Fruit fly (Drosophila melanogaster) whole organism, embryonic: ENCODE measurements around the gene CG34258.

Experiments
- Bgb ChIP-seq: fragments of 200-800 bp; sonication (Bioruptor generic); IDR thresholded peaks from 2 replicates; pipeline ENCODE4 v1.3.6; 2022; ENCODE audit warnings: missing biosample characterization, missing genetic modification characterization; ENCODE audit not compliant: partially characterized antibody
- CG11093 ChIP-seq: fragments of 200-800 bp; sonication (Bioruptor generic); IDR thresholded peaks from 3 replicates; pipeline ENCODE4 v1.3.6; 2022; ENCODE audit warnings: missing biosample characterization, missing genetic modification characterization
- CG13296 ChIP-seq: fragments of 200-800 bp; sonication (Bioruptor generic); optimal IDR thresholded peaks from 3 replicates; lab custom pipeline; 2018; ENCODE audit warnings: missing biosample characterization, mild to moderate bottlenecking, missing genetic modification characterization
- CG13424 ChIP-seq: fragments of 200-800 bp; sonication (Bioruptor generic); optimal IDR thresholded peaks from 2 replicates; lab custom pipeline; 2019; ENCODE audit warnings: missing biosample characterization, mild to moderate bottlenecking, missing genetic modification characterization, moderate library complexity
- CG14014 ChIP-seq: fragments of 200-800 bp; sonication (Bioruptor generic); IDR thresholded peaks from 2 replicates; pipeline ENCODE4 v1.3.6; 2022; ENCODE audit warnings: missing biosample characterization, missing genetic modification characterization
- CG15011 ChIP-seq: fragments of 200-800 bp; sonication (Bioruptor generic); optimal IDR thresholded peaks from 3 replicates; lab custom pipeline; 2018; ENCODE audit warnings: missing biosample characterization, mild to moderate bottlenecking, missing genetic modification characterization
- CG15601 ChIP-seq: fragments of 200-800 bp; sonication (Bioruptor generic); optimal IDR thresholded peaks from 3 replicates; lab custom pipeline; 2019; ENCODE audit warnings: missing biosample characterization, mild to moderate bottlenecking, missing genetic modification characterization, moderate library complexity
- CG1602 ChIP-seq: fragments of 200-800 bp; sonication (Bioruptor generic); optimal IDR thresholded peaks from 3 replicates; lab custom pipeline; 2016; ENCODE audit warnings: missing biosample characterization, missing genetic modification characterization
- CG17186 ChIP-seq: fragments of 200-800 bp; sonication (Bioruptor generic); optimal IDR thresholded peaks from 3 replicates; lab custom pipeline; 2017; ENCODE audit warnings: missing biosample characterization, missing genetic modification reagents, missing genetic modification characterization
- CG30403 ChIP-seq: fragments of 200-800 bp; sonication (Bioruptor generic); optimal IDR thresholded peaks from 3 replicates; lab custom pipeline; 2016; ENCODE audit warnings: missing biosample characterization, missing genetic modification characterization
- CG31388 ChIP-seq: fragments of 200-800 bp; sonication (Bioruptor generic); optimal IDR thresholded peaks from 2 replicates; lab custom pipeline; 2016; ENCODE audit warnings: missing biosample characterization, missing genetic modification characterization
- CG33213 ChIP-seq: fragments of 200-800 bp; sonication (Bioruptor generic); optimal IDR thresholded peaks from 3 replicates; lab custom pipeline; 2016; ENCODE audit warnings: missing biosample characterization, missing genetic modification characterization
- CG4360 ChIP-seq: fragments of 200-800 bp; sonication (Bioruptor generic); IDR thresholded peaks from 2 replicates; pipeline ENCODE4 v1.3.6; 2022; ENCODE audit warnings: missing biosample characterization, missing genetic modification characterization
- CG4730 ChIP-seq: fragments of 200-800 bp; sonication (Bioruptor generic); IDR thresholded peaks from 2 replicates; pipeline ENCODE4 v1.3.6; 2022; ENCODE audit warnings: missing biosample characterization, missing genetic modification characterization
- CG7372 ChIP-seq: fragments of 200-800 bp; sonication (Bioruptor generic); IDR thresholded peaks from 2 replicates; pipeline ENCODE4 v1.3.6; 2022; ENCODE audit warnings: missing biosample characterization, missing genetic modification characterization
- CG7556 ChIP-seq: fragments of 200-800 bp; sonication (Bioruptor generic); optimal IDR thresholded peaks from 2 replicates; lab custom pipeline; 2017; ENCODE audit warnings: missing biosample characterization, mild to moderate bottlenecking, missing genetic modification characterization
- CG8089 ChIP-seq: fragments of 200-800 bp; sonication (Bioruptor generic); optimal IDR thresholded peaks from 3 replicates; lab custom pipeline; 2016; ENCODE audit warnings: missing biosample characterization, missing genetic modification characterization
- CG9215 ChIP-seq: fragments of 200-800 bp; sonication (Bioruptor generic); IDR thresholded peaks from 2 replicates; pipeline ENCODE4 v1.3.6; 2022; ENCODE audit warnings: missing biosample characterization, missing genetic modification characterization
- CG9727 ChIP-seq: fragments of 200-800 bp; sonication (Bioruptor generic); optimal IDR thresholded peaks from 3 replicates; lab custom pipeline; 2017; ENCODE audit warnings: missing biosample characterization, mild to moderate bottlenecking, missing genetic modification characterization
- Dp ChIP-seq: fragments of 200-800 bp; sonication (Bioruptor generic); optimal IDR thresholded peaks from 2 replicates; lab custom pipeline; 2018; ENCODE audit warnings: missing biosample characterization, mild to moderate bottlenecking, missing genetic modification characterization, moderate library complexity
- Fer1 ChIP-seq: fragments of 200-800 bp; sonication (Bioruptor generic); optimal IDR thresholded peaks from 2 replicates; lab custom pipeline; 2017; ENCODE audit warnings: missing biosample characterization, mild to moderate bottlenecking, missing genetic modification characterization
- Fer3 ChIP-seq: fragments of 200-800 bp; sonication (Bioruptor generic); optimal IDR thresholded peaks from 2 replicates; lab custom pipeline; 2018; ENCODE audit warnings: missing biosample characterization, mild to moderate bottlenecking, missing genetic modification characterization, moderate library complexity
- Gug ChIP-seq: fragments of 200-800 bp; sonication (Bioruptor generic); IDR thresholded peaks from 4 replicates; pipeline ENCODE4 v1.3.6; 2022; ENCODE audit warnings: missing biosample characterization, missing genetic modification characterization
- MBD-R2 ChIP-seq: fragments of 200-800 bp; sonication (Bioruptor generic); IDR thresholded peaks from 2 replicates; pipeline ENCODE4 v1.3.6; 2022; ENCODE audit warnings: missing biosample characterization, missing genetic modification characterization
- Med ChIP-seq: fragments of 200-800 bp; sonication (Bioruptor generic); peaks from one replicate; lab custom pipeline; 2016; ENCODE audit warnings: missing biosample characterization, missing genetic modification characterization, mild to moderate bottlenecking, inconsistent platforms, moderate library complexity
- Nf-YA ChIP-seq: fragments of 200-800 bp; sonication (Bioruptor generic); IDR thresholded peaks from 2 replicates; pipeline ENCODE4 v1.3.6; 2022; ENCODE audit warnings: missing biosample characterization, missing genetic modification characterization
- Pdp1 ChIP-seq, 2 experiments: fragments of 200-800 bp; sonication (Bioruptor generic); optimal IDR thresholded peaks; 3 replicates each; lab custom pipeline; 2016; ENCODE audit warnings: missing biosample characterization in 2 of 2, missing genetic modification characterization in 2 of 2, mild to moderate bottlenecking in 1 of 2, moderate library complexity in 1 of 2
- Trl ChIP-seq, 3 experiments: fragments of >200 bp in 2 of 3; fragments of 200-800 bp in 1 of 3; sonication (Bioruptor generic) in 1 of 3; optimal IDR thresholded peaks; 2 replicates in 1 of 3; 3 replicates in 2 of 3; lab custom pipeline; 2016 to 2017; ENCODE audit warnings: missing biosample characterization in 1 of 3, missing genetic modification characterization in 1 of 3
- ac ChIP-seq: fragments of 200-800 bp; sonication (Bioruptor generic); optimal IDR thresholded peaks from 3 replicates; lab custom pipeline; 2017; ENCODE audit warnings: missing biosample characterization, mild to moderate bottlenecking, missing genetic modification characterization
- az2 ChIP-seq: fragments of 200-800 bp; sonication (Bioruptor generic); optimal IDR thresholded peaks from 3 replicates; lab custom pipeline; 2016; ENCODE audit warnings: missing biosample characterization, missing genetic modification characterization
- bcd ChIP-seq: fragments of 200-800 bp; sonication (Bioruptor generic); optimal IDR thresholded peaks from 2 replicates; lab custom pipeline; 2017; ENCODE audit warnings: missing biosample characterization, mild to moderate bottlenecking, missing genetic modification characterization
- cg ChIP-seq: fragments of 200-800 bp; sonication (Bioruptor generic); optimal IDR thresholded peaks from 3 replicates; lab custom pipeline; 2019; ENCODE audit warnings: missing biosample characterization, mild to moderate bottlenecking, missing genetic modification characterization, moderate library complexity
- dimm ChIP-seq: fragments of 200-800 bp; sonication (Bioruptor generic); IDR thresholded peaks from 2 replicates; pipeline ENCODE4 v1.3.6; 2022; ENCODE audit warnings: missing biosample characterization, missing genetic modification characterization
- fd102C ChIP-seq: fragments of 200-800 bp; sonication (Bioruptor generic); optimal IDR thresholded peaks from 2 replicates; lab custom pipeline; 2018; ENCODE audit warnings: missing biosample characterization, mild to moderate bottlenecking, missing genetic modification characterization, moderate library complexity
- gce ChIP-seq: fragments of 200-800 bp; sonication (Bioruptor generic); IDR thresholded peaks from 3 replicates; pipeline ENCODE4 v1.3.6; 2022; ENCODE audit warnings: missing biosample characterization, missing genetic modification characterization
- gem ChIP-seq: fragments of 200-800 bp; sonication (Bioruptor generic); optimal IDR thresholded peaks from 2 replicates; lab custom pipeline; 2019; ENCODE audit warnings: missing biosample characterization, mild to moderate bottlenecking, missing genetic modification characterization, moderate library complexity
- kni ChIP-seq: fragments of 200-800 bp; sonication (Bioruptor generic); optimal IDR thresholded peaks from 3 replicates; lab custom pipeline; 2017; ENCODE audit warnings: mild to moderate bottlenecking, missing biosample characterization, missing genetic modification reagents, missing genetic modification characterization
- lab ChIP-seq: fragments of 200-800 bp; sonication (Bioruptor generic); optimal IDR thresholded peaks from 3 replicates; lab custom pipeline; 2017; ENCODE audit warnings: missing biosample characterization, missing genetic modification characterization, mild to moderate bottlenecking, moderate library complexity, missing genetic modification reagents
- mam ChIP-seq: fragments of 200-800 bp; sonication (Bioruptor generic); optimal IDR thresholded peaks from 3 replicates; lab custom pipeline; 2016; ENCODE audit warnings: missing biosample characterization, missing genetic modification characterization
- pfk ChIP-seq: fragments of 200-800 bp; sonication (Bioruptor generic); optimal IDR thresholded peaks from 2 replicates; lab custom pipeline; 2018; ENCODE audit warnings: missing biosample characterization, mild to moderate bottlenecking, missing genetic modification characterization, moderate library complexity
- row ChIP-seq: fragments of 200-800 bp; sonication (Bioruptor generic); IDR thresholded peaks from 3 replicates; pipeline ENCODE4 v1.3.6; 2022; ENCODE audit warnings: missing biosample characterization, missing genetic modification characterization
- sd ChIP-seq: fragments of 200-800 bp; sonication (Bioruptor generic); optimal IDR thresholded peaks from 3 replicates; lab custom pipeline; 2018; ENCODE audit warnings: missing biosample characterization, mild to moderate bottlenecking, missing genetic modification characterization, moderate library complexity
- slp2 ChIP-seq: fragments of 200-800 bp; sonication (Bioruptor generic); optimal IDR thresholded peaks from 2 replicates; lab custom pipeline; 2016; ENCODE audit warnings: missing biosample characterization, missing genetic modification characterization
- stc ChIP-seq: fragments of 200-800 bp; sonication (Bioruptor generic); IDR thresholded peaks from 2 replicates; pipeline ENCODE4 v1.3.6; 2022; ENCODE audit warnings: missing biosample characterization, missing genetic modification characterization
- tgo ChIP-seq: fragments of 200-800 bp; sonication (Bioruptor generic); IDR thresholded peaks from 3 replicates; pipeline ENCODE4 v1.3.6; 2022; ENCODE audit warnings: missing biosample characterization, missing genetic modification characterization
- vfl ChIP-seq: fragments of 200-800 bp; sonication (Bioruptor generic); optimal IDR thresholded peaks from 2 replicates; lab custom pipeline; 2016; ENCODE audit warnings: missing biosample characterization, missing genetic modification characterization

The CG34258 gene

dm6 chr3L:19905427-19905826 is 46.3 kb downstream of the CG34258 start (continued):
- peak; percentile 4 for TF ChIP-seq bcd (GFP tag; lab: Kevin White, UChicago)
- no peak for TF ChIP-seq CG7372 (GFP tag; lab: Robert Waterston, UW)
- no peak for TF ChIP-seq CG13424
- no peak for TF ChIP-seq Trl (optimal IDR thresholded peaks at IDR 0.05; lab: Kevin White, UChicago)
- TF ChIP-seq Trl (GFP tag; optimal IDR thresholded peaks at IDR 0.05; lab: Kevin White, UChicago) = peak; percentile 4
- TF ChIP-seq MBD-R2 (GFP tag; lab: Robert Waterston, UW) = no peak; the same call in 1 of the 2 replicates
- no peak for TF ChIP-seq fd102C (GFP tag; lab: Kevin White, UChicago)
- no peak for TF ChIP-seq Bgb
- TF ChIP-seq Dp (GFP tag; lab: Kevin White, UChicago) = no peak
- peak; percentile 58 for TF ChIP-seq CG9215 (GFP tag; lab: Robert Waterston, UW)
- TF ChIP-seq CG4730 (GFP tag; lab: Robert Waterston, UW) = no peak
- TF ChIP-seq CG14014 (GFP tag; lab: Robert Waterston, UW) = peak; percentile 23; the same call in 1 of the 2 replicates
- peak; percentile 28 for TF ChIP-seq CG30403
- TF ChIP-seq gem (tag; lab: Kevin White, UChicago) = peak; percentile 28
- TF ChIP-seq CG33213 (GFP tag; lab: Kevin White, UChicago) = no peak
- no peak for TF ChIP-seq pfk
- no peak for TF ChIP-seq mam (GFP tag; lab: Kevin White, UChicago)
- peak; percentile 14; the same call in 1 of the 4 replicates for TF ChIP-seq Gug
- no peak for TF ChIP-seq CG31388 (GFP tag; lab: Kevin White, UChicago)
- peak; percentile 4 for TF ChIP-seq slp2 (GFP tag; lab: Kevin White, UChicago)
- TF ChIP-seq row (GFP tag; lab: Robert Waterston, UW) = peak; percentile 36; the same call in 1 of the 3 replicates
- peak; percentile 80 for TF ChIP-seq Med (GFP tag; lab: Kevin White, UChicago)
- no peak for TF ChIP-seq CG15011 (GFP tag; lab: Kevin White, UChicago)
- no peak for TF ChIP-seq ac
- no peak for TF ChIP-seq Fer1 (GFP tag; lab: Kevin White, UChicago)
- TF ChIP-seq CG1602 = no peak
- TF ChIP-seq CG11093 (GFP tag; lab: Robert Waterston, UW) = no peak
- peak; percentile 12 for TF ChIP-seq CG9727 (GFP tag; lab: Kevin White, UChicago)
- TF ChIP-seq az2 (GFP tag; lab: Kevin White, UChicago) = peak; percentile 17
- TF ChIP-seq, all 482 proteins: peak for 54

DNA sequence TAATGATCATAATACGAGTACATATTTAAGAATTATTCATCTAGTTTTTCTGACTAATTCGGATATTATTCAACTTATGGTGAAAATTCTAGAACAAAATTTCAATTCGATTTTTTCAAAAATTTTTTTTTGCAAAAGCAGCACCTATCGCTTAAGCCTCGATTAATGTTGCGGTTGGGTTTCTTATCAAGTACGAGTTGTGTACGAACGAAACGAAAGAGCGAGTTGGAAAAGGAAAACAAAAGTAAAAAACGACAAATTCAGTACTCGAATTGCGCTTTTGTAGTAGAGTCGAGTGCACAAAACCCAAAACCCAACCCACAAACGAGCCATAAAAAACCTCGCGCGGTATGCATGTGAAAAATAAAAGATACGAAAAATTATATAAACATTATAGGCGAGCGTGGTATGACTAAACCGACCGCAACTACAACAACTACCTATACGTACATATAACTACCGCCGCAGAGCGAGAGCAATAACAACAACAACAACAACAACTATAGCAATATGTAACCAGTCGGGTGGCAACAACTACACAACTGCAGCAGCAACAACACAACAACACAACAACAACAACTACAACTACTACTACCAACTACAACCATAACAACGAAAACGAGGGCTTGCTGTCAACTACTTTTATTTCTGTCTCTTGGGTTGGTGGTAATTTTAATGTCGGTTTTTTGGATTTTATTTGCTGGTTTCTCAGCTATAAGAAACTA is 47.2 kb downstream of the CG34258 start:
- TF ChIP-seq kni (GFP tag; lab: Kevin White, UChicago) (peak; percentile 16), Nf-YA (GFP tag; lab: Robert Waterston, UW) (no peak), Med (GFP tag; lab: Kevin White, UChicago) (peak; percentile 47), lab (GFP tag; lab: Kevin White, UChicago) (peak; percentile 1), CG15601 (tag; lab: Kevin White, UChicago) (no peak), CG17186 (GFP tag; lab: Kevin White, UChicago) (no peak), cg (GFP tag; lab: Kevin White, UChicago) (peak; percentile 34), stc (GFP tag; lab: Robert Waterston, UW) (peak; percentile 36; the same call in 1 of the 2 replicates), Pdp1 (GFP tag; optimal IDR thresholded peaks at IDR 0.05; lab: Kevin White, UChicago) (peak in 1 of 2 experiments; percentile 79), dimm (no peak), tgo (GFP tag; lab: Robert Waterston, UW) (no peak), gce (GFP tag; lab: Robert Waterston, UW) (no peak), CG8089 (GFP tag; lab: Kevin White, UChicago) (no peak), vfl (GFP tag; lab: Kevin White, UChicago) (no peak), CG7556 (GFP tag; lab: Kevin White, UChicago) (no peak), CG4360 (peak; percentile 97), CG13296 (GFP tag; lab: Kevin White, UChicago) (no peak), Fer3 (tag; lab: Kevin White, UChicago) (no peak), sd (tag; lab: Kevin White, UChicago) (peak; percentile 12)
- TF ChIP-seq, all 482 proteins: peak for 8
